Fruit fly (Drosophila melanogaster) S2 (cell line): ENCODE data around the gene CG6878.

Experiments used
- CG8478 ChIP-seq: fragments of >200 bp; optimal IDR thresholded peaks from 2 replicates; lab custom pipeline; 2018
- CTCF ChIP-seq, 2 experiments: fragments of >200 bp; optimal IDR thresholded peaks; 2 replicates each; lab custom pipeline; 2018

- no peak for TF ChIP-seq CG8478 (lab: Kevin White, UChicago)
- TF ChIP-seq CTCF (optimal IDR thresholded peaks at IDR 0.05; lab: Kevin White, UChicago): no peak
Observed at dm6 chr3L:15174086-15174485, 12.5 kb downstream of the CG6878 start.
